Worm (Caenorhabditis elegans): ENCODE results near the gene prdx-2.

ce11 chrII:5389831-5390323 is 11.9 kb downstream of the prdx-2 start, which contains the start of gene ndx-6:
- TF ChIP-seq fkh-10 (GFP tag; optimal IDR thresholded peaks at IDR 0.05) (no peak), ceh-82 (tag; optimal IDR thresholded peaks at IDR 0.05) (peak; percentile 11), unc-62 (GFP tag; optimal IDR thresholded peaks at IDR 0.05) (no peak), lin-15B (tag; optimal IDR thresholded peaks at IDR 0.05) (peak; percentile 75), nhr-11 (tag; optimal IDR thresholded peaks at IDR 0.05) (no peak), elt-1 (tag; optimal IDR thresholded peaks at IDR 0.05) (no peak), nhr-43 (tag; optimal IDR thresholded peaks at IDR 0.05; ENCODE audit: poor library complexity, severe bottlenecking) (peak; percentile 86), skn-1 (tag; optimal IDR thresholded peaks at IDR 0.05) (peak; percentile 57)
